Fruit fly (Drosophila melanogaster): ENCODE results near the gene ato.

DNA sequence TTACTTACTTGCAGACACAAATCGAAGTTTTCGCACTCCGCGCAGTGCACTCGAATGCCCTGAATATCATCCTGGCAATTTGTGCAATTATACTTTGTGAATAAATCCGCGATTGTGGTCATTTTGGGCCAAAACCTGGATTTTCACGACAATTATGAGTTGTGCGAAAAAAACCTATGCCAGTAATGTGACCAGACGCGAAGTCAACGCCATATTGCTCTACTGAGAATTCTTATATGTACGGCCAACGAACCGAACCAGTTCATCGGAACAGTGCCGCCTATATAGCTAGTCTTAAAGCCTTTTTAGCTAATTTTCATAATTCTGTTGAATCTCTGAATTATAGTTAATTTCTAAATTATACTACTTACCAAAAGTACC, 37.6 kb upstream of the ato start, which contains the start of gene Ada2b:
- TF ChIP-seq CG33017 (tag; optimal IDR thresholded peaks at IDR 0.05) = no peak
- no peak for TF ChIP-seq tj (GFP tag; optimal IDR thresholded peaks at IDR 0.05)
- no peak for TF ChIP-seq kay (GFP tag; ENCODE audit: borderline replicate concordance)
- no peak for TF ChIP-seq CG7045 (GFP tag; optimal IDR thresholded peaks at IDR 0.05)
- no peak for TF ChIP-seq CG5204 (GFP tag; optimal IDR thresholded peaks at IDR 0.05)

Data from whole organism, adult.